Worm (Caenorhabditis elegans): Measurements from ENCODE around the gene C15B12.8.

Gene C15B12.8

ce11 chrX:6519473-6519872, 45.4 kb downstream of the C15B12.8 start:
- TF ChIP-seq ceh-90 (tag; optimal IDR thresholded peaks at IDR 0.05): no peak
- TF ChIP-seq hlh-4 (tag; optimal IDR thresholded peaks at IDR 0.05): no peak
- no peak for TF ChIP-seq dpl-1 (GFP tag; optimal IDR thresholded peaks at IDR 0.05)
- TF ChIP-seq lin-35 (GFP tag; optimal IDR thresholded peaks at IDR 0.05): no peak
- TF ChIP-seq sptf-1 (tag; optimal IDR thresholded peaks at IDR 0.05): no peak
- TF ChIP-seq ets-5 (GFP tag; IDR thresholded peaks at IDR 0.05): no peak
- no peak for TF ChIP-seq unc-130 (tag; optimal IDR thresholded peaks at IDR 0.05)
- TF ChIP-seq nhr-47 (tag; optimal IDR thresholded peaks at IDR 0.05): no peak
- peak; percentile 33 for TF ChIP-seq nhr-20 (tag; optimal IDR thresholded peaks at IDR 0.05)
- no peak for TF ChIP-seq lsy-2 (tag; optimal IDR thresholded peaks at IDR 0.05)
- no peak for TF ChIP-seq nhr-85 (tag)
- TF ChIP-seq elt-2 (tag; optimal IDR thresholded peaks at IDR 0.05): peak; percentile 8
- TF ChIP-seq unc-86 (tag; optimal IDR thresholded peaks at IDR 0.05): no peak
- TF ChIP-seq mef-2 (tag; optimal IDR thresholded peaks at IDR 0.05): no peak
- peak; percentile 14 for TF ChIP-seq nhr-71 (tag; optimal IDR thresholded peaks at IDR 0.05)
- no peak for TF ChIP-seq nhr-77 (tag; optimal IDR thresholded peaks at IDR 0.05)
- no peak for TF ChIP-seq mep-1 (tag; optimal IDR thresholded peaks at IDR 0.05)
- TF ChIP-seq hlh-17 (GFP tag; optimal IDR thresholded peaks at IDR 0.05; ENCODE audit: borderline replicate concordance): no peak
- no peak for TF ChIP-seq fkh-10 (GFP tag; optimal IDR thresholded peaks at IDR 0.05)
- no peak for TF ChIP-seq vab-15 (tag; optimal IDR thresholded peaks at IDR 0.05)
- no peak for TF ChIP-seq egl-27 (tag; optimal IDR thresholded peaks at IDR 0.05)
- no peak for TF ChIP-seq ztf-11 (tag; optimal IDR thresholded peaks at IDR 0.05)
- TF ChIP-seq skn-1 (tag; optimal IDR thresholded peaks at IDR 0.05): no peak
- no peak for TF ChIP-seq jun-1 (tag; optimal IDR thresholded peaks at IDR 0.05)
- TF ChIP-seq C16A3.4 (tag; optimal IDR thresholded peaks at IDR 0.05): no peak

ce11 chrX:6519946-6520345, 45.9 kb downstream of the C15B12.8 start:
- TF ChIP-seq irx-1 (tag; optimal IDR thresholded peaks at IDR 0.05): no peak
- TF ChIP-seq zip-4 (GFP tag; optimal IDR thresholded peaks at IDR 0.05): no peak
- peak; percentile 98 for TF ChIP-seq blmp-1 (tag; optimal IDR thresholded peaks at IDR 0.05)

ce11 chrX:6520644-6521043, 46.6 kb downstream of the C15B12.8 start:
- peak; percentile 26 for TF ChIP-seq tlp-1 (tag; optimal IDR thresholded peaks at IDR 0.05)
- TF ChIP-seq sox-4 (tag; optimal IDR thresholded peaks at IDR 0.05): no peak
- peak; percentile 51 for TF ChIP-seq elt-2 (tag; optimal IDR thresholded peaks at IDR 0.05)

- TF ChIP-seq elt-2 (tag; optimal IDR thresholded peaks at IDR 0.05): peak; percentile 84
- TF ChIP-seq efl-1 (optimal IDR thresholded peaks at IDR 0.05): no peak
- TF ChIP-seq efl-1 (GFP tag; optimal IDR thresholded peaks at IDR 0.05 in 1 of 2): peak in 1 of 2 experiments; percentile 30
- TF ChIP-seq dsc-1 (tag; optimal IDR thresholded peaks at IDR 0.05): no peak
- TF ChIP-seq hpl-2 (GFP tag; optimal IDR thresholded peaks at IDR 0.05): peak; percentile 44
- no peak for TF ChIP-seq C04F5.9 (tag; optimal IDR thresholded peaks at IDR 0.05)
- peak; percentile 26 for TF ChIP-seq nhr-71 (tag; optimal IDR thresholded peaks at IDR 0.05)
Observed at ce11 chrX:6522634-6523070, 48.6 kb downstream of the C15B12.8 start.

Data from whole organism, L1 larva.